Worm (Caenorhabditis elegans) whole organism, L2 larva: ENCODE results near the gene srbc-16.

Source experiments
- ceh-16 ChIP-seq: fragments of 150-350 bp; optimal IDR thresholded peaks from 2 replicates; lab custom pipeline; 2014; ENCODE audit warnings: missing biosample characterization, missing genetic modification characterization
- elt-1 ChIP-seq: fragments of 150-350 bp; optimal IDR thresholded peaks from 2 replicates; lab custom pipeline; 2014; ENCODE audit warnings: missing biosample characterization, missing genetic modification characterization
- lin-39 ChIP-seq: fragments of 150-350 bp; optimal IDR thresholded peaks from 2 replicates; lab custom pipeline; 2014; ENCODE audit warnings: missing biosample characterization, missing genetic modification reagents, missing genetic modification characterization
- ztf-11 ChIP-seq: sonication (generic microtip); optimal IDR thresholded peaks from 2 replicates; lab custom pipeline; 2017; ENCODE audit warnings: missing biosample characterization, missing genetic modification characterization

DNA sequence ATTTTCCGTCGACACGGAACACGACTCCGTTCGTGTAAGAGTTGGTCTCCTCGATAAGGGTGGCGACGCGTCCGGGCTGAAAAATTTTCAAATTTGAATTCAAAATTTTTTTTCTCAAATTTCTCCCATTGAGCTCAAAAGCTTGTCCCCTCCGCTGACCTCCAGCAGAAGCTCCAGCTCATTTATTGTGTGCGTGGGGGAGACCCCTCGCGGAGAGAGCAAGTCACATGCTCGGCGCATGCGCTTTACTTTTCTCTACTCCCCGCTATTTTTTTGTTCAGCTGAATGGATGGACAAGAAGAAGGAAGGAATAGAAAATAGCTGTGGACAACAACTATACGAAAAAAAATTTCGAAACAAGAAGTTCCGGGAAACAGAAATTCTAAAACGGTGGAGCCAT, 48.3 kb upstream of the srbc-16 start:
- TF ChIP-seq elt-1 (no peak), lin-39 (no peak), ceh-16 (tag; lab: Kevin White, UChicago) (no peak), ztf-11 (tag; lab: Kevin White, UChicago) (no peak)
